Worm (Caenorhabditis elegans) whole organism, early embryonic: ENCODE data around the gene C13B9.2.

Source experiments
- scrt-1 ChIP-seq: fragments of 200-800 bp; sonication (Bioruptor generic); IDR thresholded peaks from 2 replicates; pipeline ENCODE4 v1.3.6; 2022; ENCODE audit warnings: missing genetic modification characterization, missing compliant biosample characterization
- tbx-11 ChIP-seq: fragments of 200-800 bp; sonication (Bioruptor generic); IDR thresholded peaks from 2 replicates; pipeline ENCODE4 v1.3.6; 2022; ENCODE audit warnings: missing genetic modification characterization, missing compliant biosample characterization

- TF ChIP-seq scrt-1 (GFP tag; lab: Robert Waterston, UW) (no peak), tbx-11 (GFP tag; lab: Robert Waterston, UW) (no peak)
Observed at ce11 chrIII:6625317-6625716, 5.3 kb downstream of the C13B9.2 start.
